ENCODE assay signal across 2 fruit fly cellular contexts in the genomic region with DNA sequence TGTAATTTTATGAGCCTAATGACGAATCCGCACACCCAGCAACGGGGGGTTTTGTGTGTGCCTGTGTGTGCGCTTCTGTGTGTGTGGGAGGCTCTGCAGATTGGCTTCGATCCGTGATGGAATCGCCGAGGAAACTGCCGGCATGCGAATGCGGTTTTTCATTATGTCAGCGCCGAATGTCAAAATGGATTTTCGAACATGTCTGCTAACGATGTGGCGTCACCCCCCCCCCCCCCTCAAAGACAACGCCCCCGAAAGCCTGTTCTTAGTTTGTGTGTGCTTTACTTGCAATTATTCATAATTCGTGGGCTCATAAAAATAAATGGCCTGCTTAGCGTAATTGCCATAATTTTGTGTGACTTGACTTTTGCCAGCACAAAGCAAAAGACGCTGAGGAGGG.
TF ChIP-seq lines count a peak whose summit lies in the region.

No protein-coding gene starts in this region.

- no peak for TF ChIP-seq CTCF in whole organism, embryonic (GFP tag; optimal IDR thresholded peaks at IDR 0.05; lab: Kevin White, UChicago)

TF ChIP-seq in whole organism, embryonic, 481 proteins besides CTCF, POLR2A, EP300 and RAD21:
- TF ChIP-seq Deaf1 (tag; optimal IDR thresholded peaks at IDR 0.05; lab: Kevin White, UChicago) (no peak), BEAF-32 (GFP tag; optimal IDR thresholded peaks at IDR 0.05; lab: Kevin White, UChicago) (no peak), Sry-δ (GFP tag; optimal IDR thresholded peaks at IDR 0.05; lab: Kevin White, UChicago) (no peak), Dp (GFP tag; optimal IDR thresholded peaks at IDR 0.05; lab: Kevin White, UChicago) (no peak), Atf6 (GFP tag; IDR thresholded peaks at IDR 0.05; lab: Robert Waterston, UW) (no peak), trem (tag; optimal IDR thresholded peaks at IDR 0.05; lab: Kevin White, UChicago) (no peak), ken (GFP tag; IDR thresholded peaks at IDR 0.05; lab: Robert Waterston, UW) (no peak), CG7928 (GFP tag; optimal IDR thresholded peaks at IDR 0.05; lab: Kevin White, UChicago) (no peak), zen (tag; optimal IDR thresholded peaks at IDR 0.05; lab: Kevin White, UChicago) (peak; percentile 30)

TF ChIP-seq in whole organism, wandering third instar larva, 38 proteins besides CTCF, POLR2A, EP300 and RAD21:
- TF ChIP-seq Dfd (GFP tag; optimal IDR thresholded peaks at IDR 0.05; lab: Kevin White, UChicago) (peak; percentile 93), Vsx2 (GFP tag; optimal IDR thresholded peaks at IDR 0.05; lab: Kevin White, UChicago; ENCODE audit: partially characterized antibody) (no peak)

Comparison
In these comparisons a context has a peak if more than half of its experiments do, and no peak if none do; other contexts are left out.
1. Of the 10 proteins assayed by ChIP-seq in both whole organism, embryonic and whole organism, wandering third instar larva: peak only in whole organism, embryonic: none; only in whole organism, wandering third instar larva: Dfd; in both: none; in neither: 9.